Worm (Caenorhabditis elegans): Measurements from ENCODE around the gene C04G6.13.

Gene C04G6.13

ce11 chrII:5067927-5068326, 26.1 kb upstream of the C04G6.13 start, which contains the start of gene C27A2.8:
Gene C27A2.8 (minus strand): TSS chrII:5068043.
- TF ChIP-seq fkh-8 (tag; optimal IDR thresholded peaks at IDR 0.05), result peak; percentile 76
- peak; percentile 64 for TF ChIP-seq dsc-1 (tag; optimal IDR thresholded peaks at IDR 0.05)
- no peak for TF ChIP-seq nhr-20 (tag; optimal IDR thresholded peaks at IDR 0.05)
- peak; percentile 42 for TF ChIP-seq egl-13 (tag; optimal IDR thresholded peaks at IDR 0.05)

- TF ChIP-seq tbx-2 (tag; optimal IDR thresholded peaks at IDR 0.05) (no peak), fos-1 (tag; optimal IDR thresholded peaks at IDR 0.05) (no peak), unc-98 (GFP tag; IDR thresholded peaks at IDR 0.05) (no peak), C04F5.9 (tag; optimal IDR thresholded peaks at IDR 0.05) (no peak), lin-14 (GFP tag; optimal IDR thresholded peaks at IDR 0.05) (no peak), egl-27 (tag; optimal IDR thresholded peaks at IDR 0.05) (no peak), swsn-7 (tag; optimal IDR thresholded peaks at IDR 0.05) (no peak), C16A3.4 (tag; optimal IDR thresholded peaks at IDR 0.05) (no peak), zip-4 (GFP tag; optimal IDR thresholded peaks at IDR 0.05) (no peak), lin-35 (GFP tag; optimal IDR thresholded peaks at IDR 0.05) (no peak), nhr-90 (tag; optimal IDR thresholded peaks at IDR 0.05; ENCODE audit: poor library complexity) (no peak), xbp-1 (tag; optimal IDR thresholded peaks at IDR 0.05) (no peak), nhr-76 (tag; optimal IDR thresholded peaks at IDR 0.05) (no peak), skn-1 (tag; optimal IDR thresholded peaks at IDR 0.05) (no peak), Y116A8C.19 (tag; optimal IDR thresholded peaks at IDR 0.05; ENCODE audit: borderline replicate concordance) (no peak)
These were observed 24.5 kb upstream of the C04G6.13 start, which contains the start of gene idpb-2 for ce11 chrII:5069525-5069924. Gene idpb-2 (minus strand): TSS chrII:5069625.

ce11 chrII:5071265-5071664, 22.8 kb upstream of the C04G6.13 start, which contains the start of gene C27A2.7:
Gene C27A2.7 (minus strand): TSS chrII:5071365.
- TF ChIP-seq nhr-85 (tag) (no peak), lin-15B (tag; optimal IDR thresholded peaks at IDR 0.05) (no peak), sup-37 (GFP tag; optimal IDR thresholded peaks at IDR 0.05) (no peak), mab-9 (GFP tag; IDR thresholded peaks at IDR 0.05) (no peak), pqm-1 (tag; optimal IDR thresholded peaks at IDR 0.05) (no peak), unc-86 (tag; optimal IDR thresholded peaks at IDR 0.05) (no peak), jun-1 (tag; optimal IDR thresholded peaks at IDR 0.05) (no peak), efl-1 (optimal IDR thresholded peaks at IDR 0.05) (no peak), efl-1 (GFP tag; optimal IDR thresholded peaks at IDR 0.05 in 1 of 2) (no peak), nhr-71 (tag; optimal IDR thresholded peaks at IDR 0.05) (no peak), nhr-76 (tag; optimal IDR thresholded peaks at IDR 0.05) (no peak), ceh-63 (GFP tag; optimal IDR thresholded peaks at IDR 0.05) (no peak), fkh-8 (tag; optimal IDR thresholded peaks at IDR 0.05) (no peak), blmp-1 (tag; optimal IDR thresholded peaks at IDR 0.05) (no peak), pax-3 (tag; optimal IDR thresholded peaks at IDR 0.05) (no peak), F16B12.6 (tag; optimal IDR thresholded peaks at IDR 0.05) (no peak), ces-1 (GFP tag; optimal IDR thresholded peaks at IDR 0.05) (no peak), aha-1 (tag; optimal IDR thresholded peaks at IDR 0.05) (no peak), dpl-1 (GFP tag; optimal IDR thresholded peaks at IDR 0.05) (no peak), snu-23 (GFP tag; optimal IDR thresholded peaks at IDR 0.05) (no peak)

ce11 chrII:5081124-5081913, 12.7 kb upstream of the C04G6.13 start, which contains the start of gene dsh-2:
Gene dsh-2 (minus strand): TSS chrII:5081174.
- TF ChIP-seq fkh-10 (GFP tag; optimal IDR thresholded peaks at IDR 0.05), result no peak
- no peak for TF ChIP-seq pag-3 (tag; optimal IDR thresholded peaks at IDR 0.05; ENCODE audit: borderline replicate concordance, insufficient read depth)
- peak; percentile 74 for TF ChIP-seq snu-23 (GFP tag; optimal IDR thresholded peaks at IDR 0.05)
- no peak for TF ChIP-seq egl-13 (tag; optimal IDR thresholded peaks at IDR 0.05)
- TF ChIP-seq unc-98 (GFP tag; IDR thresholded peaks at IDR 0.05), result no peak
- no peak for TF ChIP-seq ces-1 (GFP tag; optimal IDR thresholded peaks at IDR 0.05)
- no peak for TF ChIP-seq C34B4.2 (tag; optimal IDR thresholded peaks at IDR 0.05)
- peak; percentile 10 for TF ChIP-seq ceh-90 (tag; optimal IDR thresholded peaks at IDR 0.05)
- peak; percentile 70 for TF ChIP-seq nhr-20 (tag; optimal IDR thresholded peaks at IDR 0.05)
- peak; percentile 21 for TF ChIP-seq ztf-4 (tag; optimal IDR thresholded peaks at IDR 0.05)
- peak; percentile 43 for TF ChIP-seq tbx-2 (tag; optimal IDR thresholded peaks at IDR 0.05)
- TF ChIP-seq rnt-1 (tag; optimal IDR thresholded peaks at IDR 0.05), result peak; percentile 45
- peak; percentile 32 for TF ChIP-seq lin-13 (GFP tag; optimal IDR thresholded peaks at IDR 0.05)
- peak; percentile 48 for TF ChIP-seq nhr-47 (tag; optimal IDR thresholded peaks at IDR 0.05)
- TF ChIP-seq irx-1 (tag; optimal IDR thresholded peaks at IDR 0.05), result no peak
- peak; percentile 62 for TF ChIP-seq nhr-71 (tag; optimal IDR thresholded peaks at IDR 0.05)
- TF ChIP-seq lin-15B (tag; optimal IDR thresholded peaks at IDR 0.05), result peak; percentile 13
- peak; percentile 35; the same call in 1 of the 2 replicates for TF ChIP-seq grh-1 (GFP tag; IDR thresholded peaks at IDR 0.05)
